Worm (Caenorhabditis elegans) whole organism, L4 larva: ENCODE results near the gene mrp-8.

ENCODE experiments used
- D1046.2 ChIP-seq: fragments of 200-800 bp; sonication (Bioruptor generic); IDR thresholded peaks from 2 replicates; pipeline ENCODE4 v1.3.6; 2022; ENCODE audit warnings: missing genetic modification characterization, missing compliant biosample characterization
- F10B5.3 ChIP-seq: sonication (generic microtip); optimal IDR thresholded peaks from 2 replicates; lab custom pipeline; 2016; ENCODE audit warnings: mild to moderate bottlenecking, missing genetic modification characterization, missing compliant biosample characterization
- F26F4.8 ChIP-seq: fragments of 200-800 bp; sonication (Bioruptor generic); conservative IDR thresholded peaks from 2 replicates; pipeline ENCODE4 v1.3.6; 2022; ENCODE audit warnings: missing genetic modification characterization, missing compliant biosample characterization
- F37D6.2 ChIP-seq: sonication (generic microtip); optimal IDR thresholded peaks from 2 replicates; lab custom pipeline; 2016; ENCODE audit warnings: mild to moderate bottlenecking, missing genetic modification characterization, missing compliant biosample characterization
- F44E2.7 ChIP-seq: fragments of 200-800 bp; sonication (Bioruptor generic); IDR thresholded peaks from 2 replicates; pipeline ENCODE4 v2.1.2; 2022; ENCODE audit warnings: missing genetic modification characterization, missing compliant biosample characterization
- T20F7.1 ChIP-seq: fragments of 200-800 bp; sonication (Bioruptor generic); optimal IDR thresholded peaks from 2 replicates; lab custom pipeline; 2018; ENCODE audit warnings: mild to moderate bottlenecking, missing genetic modification characterization, missing compliant biosample characterization
- Y5F2A.4 ChIP-seq: fragments of 200-800 bp; sonication (Bioruptor generic); optimal IDR thresholded peaks from 2 replicates; lab custom pipeline; 2018; ENCODE audit warnings: mild to moderate bottlenecking, missing genetic modification characterization, missing compliant biosample characterization
- Y75B8A.6 ChIP-seq: fragments of 200-800 bp; sonication (Bioruptor generic); IDR thresholded peaks from 2 replicates; pipeline ENCODE4 v1.3.6; 2022; ENCODE audit warnings: missing genetic modification reagents, missing genetic modification characterization, missing compliant biosample characterization
- aly-2 ChIP-seq: sonication (generic microtip); optimal IDR thresholded peaks from 2 replicates; lab custom pipeline; 2018; ENCODE audit warnings: missing biosample characterization, missing genetic modification characterization
- attf-4 ChIP-seq: sonication (generic microtip); optimal IDR thresholded peaks from 3 replicates; lab custom pipeline; 2017; ENCODE audit warnings: missing biosample characterization, missing genetic modification characterization
- ceh-20 ChIP-seq: fragments of 200-800 bp; sonication (Bioruptor generic); IDR thresholded peaks from 2 replicates; pipeline ENCODE4 v1.3.6; 2022; ENCODE audit warnings: missing genetic modification reagents, missing genetic modification characterization, missing compliant biosample characterization
- ceh-62 ChIP-seq: sonication (generic microtip); optimal IDR thresholded peaks from 2 replicates; lab custom pipeline; 2017; ENCODE audit warnings: missing biosample characterization, missing genetic modification characterization
- ctbp-1 ChIP-seq: fragments of 200-800 bp; sonication (Bioruptor generic); IDR thresholded peaks from 2 replicates; pipeline ENCODE4 v1.3.6; 2022; ENCODE audit warnings: missing genetic modification reagents, missing genetic modification characterization, missing compliant biosample characterization
- daf-12 ChIP-seq: fragments of 150-350 bp; optimal IDR thresholded peaks from 2 replicates; lab custom pipeline; 2014; ENCODE audit warnings: missing biosample characterization, missing genetic modification reagents, missing genetic modification characterization
- daf-16 ChIP-seq, 3 experiments: sonication (generic microtip); optimal IDR thresholded peaks; 2 replicates each; lab custom pipeline; 2016 to 2017; ENCODE audit warnings: missing genetic modification characterization in 3 of 3, missing genetic modification reagents in 3 of 3, mild to moderate bottlenecking in 2 of 3, missing compliant biosample characterization in 2 of 3, missing biosample characterization in 1 of 3, moderate library complexity in 1 of 3
- fos-1 ChIP-seq: fragments of 150-350 bp; optimal IDR thresholded peaks from 2 replicates; lab custom pipeline; 2014; ENCODE audit warnings: missing biosample characterization, missing genetic modification characterization
- gei-8 ChIP-seq: fragments of 200-800 bp; sonication (Bioruptor generic); optimal IDR thresholded peaks from 2 replicates; lab custom pipeline; 2018; ENCODE audit warnings: mild to moderate bottlenecking, missing genetic modification characterization, missing compliant biosample characterization
- hlh-11 ChIP-seq: fragments of 200-800 bp; sonication (Bioruptor generic); optimal IDR thresholded peaks from 2 replicates; lab custom pipeline; 2018; ENCODE audit warnings: mild to moderate bottlenecking, missing genetic modification characterization, missing compliant biosample characterization
- jun-1 ChIP-seq: fragments of 150-350 bp; optimal IDR thresholded peaks from 2 replicates; lab custom pipeline; 2014; ENCODE audit warnings: missing biosample characterization, missing genetic modification reagents, missing genetic modification characterization
- lin-13 ChIP-seq: fragments of 150-350 bp; optimal IDR thresholded peaks from 2 replicates; lab custom pipeline; 2014; ENCODE audit warnings: missing biosample characterization, missing genetic modification reagents, missing genetic modification characterization
- lin-38 ChIP-seq: fragments of 200-800 bp; sonication (Bioruptor generic); IDR thresholded peaks from 2 replicates; pipeline ENCODE4 v1.3.6; 2022; ENCODE audit warnings: missing genetic modification reagents, missing genetic modification characterization, missing compliant biosample characterization
- lir-3 ChIP-seq: sonication (generic microtip); optimal IDR thresholded peaks from 2 replicates; lab custom pipeline; 2016; ENCODE audit warnings: mild to moderate bottlenecking, missing genetic modification characterization, missing compliant biosample characterization
- lsy-2 ChIP-seq, 2 experiments: fragments of 150-350 bp in 1 of 2; sonication (generic microtip) in 1 of 2; optimal IDR thresholded peaks; 2 replicates each; lab custom pipeline; 2014 to 2017; ENCODE audit warnings: missing biosample characterization in 2 of 2, missing genetic modification characterization in 2 of 2
- madf-9 ChIP-seq: fragments of 200-800 bp; sonication (Bioruptor generic); conservative IDR thresholded peaks from 2 replicates; pipeline ENCODE4 v1.3.6; 2022; ENCODE audit warnings: missing genetic modification reagents, missing genetic modification characterization, missing compliant biosample characterization
- mdl-1 ChIP-seq, 2 experiments: fragments of 150-350 bp in 1 of 2; sonication (generic microtip) in 1 of 2; optimal IDR thresholded peaks; 2 replicates each; lab custom pipeline; 2014 to 2017; ENCODE audit warnings: missing biosample characterization in 2 of 2, missing genetic modification characterization in 2 of 2
- mdt-29 ChIP-seq: fragments of 200-800 bp; sonication (Bioruptor generic); IDR thresholded peaks from 2 replicates; pipeline ENCODE4 v1.3.6; 2022; ENCODE audit warnings: missing genetic modification reagents, missing genetic modification characterization, missing compliant biosample characterization
- mep-1 ChIP-seq: fragments of 150-350 bp; sonication (generic microtip); optimal IDR thresholded peaks from 3 replicates; lab custom pipeline; 2014; ENCODE audit warnings: missing biosample characterization, missing genetic modification characterization
- mxl-3 ChIP-seq: fragments of 200-800 bp; sonication (Bioruptor generic); optimal IDR thresholded peaks from 2 replicates; lab custom pipeline; 2018; ENCODE audit warnings: mild to moderate bottlenecking, missing genetic modification characterization, missing compliant biosample characterization
- nhr-111 ChIP-seq: fragments of 200-800 bp; sonication (Bioruptor generic); optimal IDR thresholded peaks from 2 replicates; lab custom pipeline; 2018; ENCODE audit warnings: mild to moderate bottlenecking, missing genetic modification characterization, missing compliant biosample characterization
- nhr-237 ChIP-seq: sonication (generic microtip); optimal IDR thresholded peaks from 2 replicates; lab custom pipeline; 2017; ENCODE audit warnings: missing biosample characterization, missing genetic modification characterization
- nhr-28 ChIP-seq: fragments of 150-350 bp; optimal IDR thresholded peaks from 2 replicates; lab custom pipeline; 2014; ENCODE audit warnings: missing biosample characterization, missing genetic modification characterization
- nhr-42 ChIP-seq: fragments of 200-800 bp; sonication (Bioruptor generic); IDR thresholded peaks from 2 replicates; pipeline ENCODE4 v1.3.6; 2022; ENCODE audit warnings: missing genetic modification characterization, missing compliant biosample characterization
- nhr-48 ChIP-seq: sonication (generic microtip); optimal IDR thresholded peaks from 2 replicates; lab custom pipeline; 2016; ENCODE audit warnings: mild to moderate bottlenecking, missing genetic modification characterization, missing compliant biosample characterization
- nhr-6 ChIP-seq: fragments of 150-350 bp; optimal IDR thresholded peaks from 2 replicates; lab custom pipeline; 2014; ENCODE audit warnings: missing biosample characterization, missing genetic modification characterization
- nhr-76 ChIP-seq: fragments of 150-350 bp; optimal IDR thresholded peaks from 2 replicates; lab custom pipeline; 2014; ENCODE audit warnings: missing biosample characterization, missing genetic modification characterization
- pha-4 ChIP-seq, 2 experiments: fragments of 150-350 bp in 1 of 2; fragments of 200-800 bp in 1 of 2; sonication (Bioruptor generic) in 1 of 2; IDR thresholded peaks in 1 of 2; optimal IDR thresholded peaks in 1 of 2; 2 replicates each; pipeline versions ENCODE4 v1.3.6 to Lab custom; 2014 to 2022; ENCODE audit warnings: missing genetic modification characterization in 2 of 2, missing genetic modification reagents in 2 of 2, missing biosample characterization in 1 of 2, missing compliant biosample characterization in 1 of 2
- rbr-2 ChIP-seq: sonication (generic microtip); optimal IDR thresholded peaks from 2 replicates; lab custom pipeline; 2016; ENCODE audit warnings: missing genotype, missing genetic modification characterization, missing compliant biosample characterization
- saeg-2 ChIP-seq: fragments of 200-800 bp; sonication (Bioruptor generic); IDR thresholded peaks from 2 replicates; pipeline ENCODE4 v1.3.6; 2022; ENCODE audit warnings: missing genetic modification reagents, missing genetic modification characterization, missing compliant biosample characterization
- sdz-12 ChIP-seq: fragments of 200-800 bp; sonication (Bioruptor generic); optimal IDR thresholded peaks from 2 replicates; lab custom pipeline; 2018; ENCODE audit warnings: mild to moderate bottlenecking, missing genetic modification characterization, missing compliant biosample characterization
- skn-1 ChIP-seq: fragments of 150-350 bp; optimal IDR thresholded peaks from 2 replicates; lab custom pipeline; 2014; ENCODE audit warnings: missing biosample characterization, missing genetic modification characterization
- snpc-4 ChIP-seq: fragments of 150-350 bp; optimal IDR thresholded peaks from 2 replicates; lab custom pipeline; 2014; ENCODE audit warnings: missing biosample characterization, missing genetic modification characterization
- unc-130 ChIP-seq: sonication (generic microtip); optimal IDR thresholded peaks from 2 replicates; lab custom pipeline; 2016; ENCODE audit warnings: missing genetic modification reagents, missing genetic modification characterization, missing compliant biosample characterization
- unc-39 ChIP-seq: sonication (generic microtip); optimal IDR thresholded peaks from 2 replicates; lab custom pipeline; 2017; ENCODE audit warnings: missing biosample characterization, missing genetic modification characterization
- zag-1 ChIP-seq: fragments of 150-350 bp; optimal IDR thresholded peaks from 2 replicates; lab custom pipeline; 2014; ENCODE audit warnings: missing biosample characterization, missing genetic modification characterization

Gene mrp-8

DNA sequence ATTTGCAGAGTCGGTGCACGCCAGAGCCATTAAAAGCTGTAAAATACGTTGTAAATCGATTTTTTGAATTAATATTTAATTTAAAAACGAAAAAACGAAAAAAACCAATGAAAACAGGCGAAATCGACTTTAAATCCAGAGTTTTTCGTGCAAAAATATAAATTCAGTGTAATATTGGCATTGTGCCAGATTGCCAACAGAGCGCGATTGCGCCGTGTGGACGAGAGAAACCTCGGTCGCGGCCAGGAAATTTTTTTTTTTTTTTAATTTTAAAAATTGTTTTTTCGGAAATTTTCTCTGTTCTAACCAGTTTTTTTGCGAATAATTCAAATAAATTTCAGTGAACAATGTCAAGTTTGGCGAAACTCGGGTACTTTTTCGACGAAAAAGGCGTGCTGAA lies 48.3 kb upstream of the mrp-8 start, which contains the start of the genes pph-4.1 and Y75B8A.31 (continued):
- TF ChIP-seq mxl-3 (GFP tag; lab: Kevin White, UChicago) = no peak
- no peak for TF ChIP-seq skn-1
- TF ChIP-seq nhr-237 (tag; lab: Kevin White, UChicago) = no peak
- no peak for TF ChIP-seq zag-1 (tag; lab: Kevin White, UChicago)
- no peak for TF ChIP-seq nhr-76 (tag; lab: Kevin White, UChicago)
- TF ChIP-seq pha-4 (GFP tag; IDR thresholded peaks at IDR 0.05; lab: Robert Waterston, UW) = peak; percentile 69
- no peak for TF ChIP-seq pha-4 (tag; optimal IDR thresholded peaks at IDR 0.05; lab: Kevin White, UChicago)
- TF ChIP-seq hlh-11 (tag; lab: Kevin White, UChicago) = peak; percentile 75
- no peak for TF ChIP-seq mdl-1 (tag; optimal IDR thresholded peaks at IDR 0.05; lab: Kevin White, UChicago)

DNA sequence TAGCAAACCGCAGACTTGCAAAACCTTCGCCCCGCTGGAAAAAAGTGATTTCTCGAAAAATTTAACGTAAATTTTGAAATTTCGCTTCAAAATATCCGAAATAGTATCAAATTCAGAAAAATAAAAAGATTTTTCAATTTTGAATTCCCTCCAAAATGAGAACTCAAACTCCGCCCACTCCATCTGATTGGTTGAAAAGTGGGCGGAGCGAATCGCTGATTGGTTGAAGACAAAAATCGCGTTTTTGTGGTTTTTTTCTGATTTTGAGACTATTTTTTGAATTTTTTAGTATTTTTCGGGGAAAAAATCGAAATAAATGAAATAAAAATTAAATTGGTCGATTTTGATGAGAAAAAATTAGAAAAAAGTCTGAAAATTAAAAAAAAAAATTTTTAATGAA lies 46.0 kb upstream of the mrp-8 start:
- TF ChIP-seq unc-39 (tag; lab: Kevin White, UChicago) = no peak
- TF ChIP-seq, all 104 proteins: peak for 0

DNA sequence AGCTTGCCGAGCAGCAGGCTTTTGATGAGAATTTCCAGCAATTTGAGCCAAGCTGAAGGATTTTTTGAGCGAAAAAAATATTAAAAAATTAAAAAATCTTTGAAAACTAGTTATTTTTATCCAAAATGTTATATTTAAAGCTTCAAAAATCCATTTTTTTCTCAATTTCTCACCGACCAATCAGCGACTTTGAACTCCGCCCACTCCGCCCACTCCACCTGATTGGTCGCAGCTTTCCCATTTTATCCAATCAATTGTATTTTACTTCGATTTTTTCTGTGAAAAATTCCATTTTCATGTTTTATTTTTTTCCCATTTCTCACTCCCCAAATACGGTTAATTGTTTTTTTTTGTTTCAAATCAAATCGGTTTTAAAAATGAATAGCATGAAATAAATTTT lies 42.0 kb upstream of the mrp-8 start:
- TF ChIP-seq unc-130 (GFP tag; lab: Kevin White, UChicago) = no peak
- TF ChIP-seq lsy-2 (tag; optimal IDR thresholded peaks at IDR 0.05; lab: Kevin White, UChicago) = peak in 1 of 2 experiments; percentile 16

DNA sequence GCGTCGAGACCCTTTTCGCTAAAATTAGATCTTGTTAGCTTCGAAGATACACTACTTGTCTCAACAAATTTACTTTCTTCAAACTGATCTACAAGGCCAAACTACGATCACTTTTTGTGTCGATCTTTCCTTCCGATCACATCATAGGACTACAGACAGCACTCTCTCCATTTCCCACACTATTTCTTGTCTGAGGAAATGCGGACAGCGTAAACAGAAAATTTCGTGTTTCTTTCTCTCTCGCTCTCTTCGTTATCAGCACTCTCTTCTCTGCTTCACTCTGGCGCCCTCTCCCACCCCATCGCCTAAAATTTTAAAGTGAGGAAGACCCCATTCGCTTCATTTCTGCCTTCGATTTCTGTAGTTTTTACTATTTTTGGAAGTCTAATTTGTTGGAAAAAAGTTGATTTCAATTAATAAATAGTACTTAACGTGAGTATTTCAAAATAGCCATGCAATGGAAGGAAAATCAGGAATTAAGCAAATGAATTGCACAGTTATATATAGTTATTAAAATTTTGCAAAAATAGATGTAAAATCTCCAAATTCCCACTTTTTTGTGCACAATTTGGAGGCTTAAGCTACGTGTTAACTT lies 32.5 kb upstream of the mrp-8 start:
- TF ChIP-seq nhr-6 (tag; lab: Kevin White, UChicago) = no peak
- peak in 1 of 2 experiments; percentile 24 for TF ChIP-seq daf-16 (GFP tag; optimal IDR thresholded peaks at IDR 0.05; lab: Kevin White, UChicago)
- TF ChIP-seq daf-16 (tag; optimal IDR thresholded peaks at IDR 0.05; lab: Kevin White, UChicago) = peak; percentile 98
- TF ChIP-seq snpc-4 (tag; lab: Kevin White, UChicago) = no peak
- no peak for TF ChIP-seq daf-12 (tag; lab: Kevin White, UChicago)
- TF ChIP-seq Y5F2A.4 (GFP tag; lab: Kevin White, UChicago) = no peak
- no peak for TF ChIP-seq gei-8
- TF ChIP-seq D1046.2 = no peak
- TF ChIP-seq nhr-28 (tag; lab: Kevin White, UChicago) = peak; percentile 97
- no peak for TF ChIP-seq saeg-2 (GFP tag; lab: Robert Waterston, UW)
- no peak for TF ChIP-seq ceh-20 (GFP tag; lab: Robert Waterston, UW)
- no peak for TF ChIP-seq nhr-111 (GFP tag; lab: Kevin White, UChicago)
- TF ChIP-seq skn-1 = no peak
- no peak for TF ChIP-seq T20F7.1 (GFP tag; lab: Kevin White, UChicago)
- no peak for TF ChIP-seq jun-1 (tag; lab: Kevin White, UChicago)
- no peak for TF ChIP-seq lin-13 (GFP tag; lab: Kevin White, UChicago)
- peak; percentile 62 for TF ChIP-seq rbr-2
- peak; percentile 13 for TF ChIP-seq nhr-48 (tag; lab: Kevin White, UChicago)
- TF ChIP-seq F26F4.8 (GFP tag; lab: Robert Waterston, UW) = no peak
- no peak for TF ChIP-seq ceh-62 (tag; lab: Kevin White, UChicago)
- TF ChIP-seq mep-1 (tag; lab: Kevin White, UChicago) = peak; percentile 70
- no peak for TF ChIP-seq F10B5.3
- no peak for TF ChIP-seq nhr-42 (GFP tag; lab: Robert Waterston, UW)
- TF ChIP-seq nhr-237 (tag; lab: Kevin White, UChicago) = no peak
- no peak for TF ChIP-seq F37D6.2 (tag; lab: Kevin White, UChicago)
- peak in 1 of 2 experiments; percentile 65 for TF ChIP-seq lsy-2 (tag; optimal IDR thresholded peaks at IDR 0.05; lab: Kevin White, UChicago)
- TF ChIP-seq lir-3 (tag; lab: Kevin White, UChicago) = no peak
- no peak for TF ChIP-seq madf-9 (GFP tag; lab: Robert Waterston, UW)
- TF ChIP-seq mdt-29 (GFP tag; lab: Robert Waterston, UW) = no peak
- 0 out of 2 replicates have a peak, but pooled peaks have one; percentile 48 for TF ChIP-seq ctbp-1
- no peak for TF ChIP-seq nhr-76 (tag; lab: Kevin White, UChicago)
- TF ChIP-seq fos-1 = no peak
- TF ChIP-seq sdz-12 = no peak
- peak; percentile 48; the same call in 1 of the 2 replicates for TF ChIP-seq lin-38 (GFP tag; lab: Robert Waterston, UW)
- no peak for TF ChIP-seq Y75B8A.6 (GFP tag; lab: Robert Waterston, UW)
- no peak for TF ChIP-seq aly-2
- no peak for TF ChIP-seq F44E2.7 (GFP tag; lab: Robert Waterston, UW)
- TF ChIP-seq attf-4 (tag; lab: Kevin White, UChicago) = no peak
